Fruit fly (Drosophila melanogaster): ENCODE measurements around the gene Neu2.

Neu2 gene

DNA sequence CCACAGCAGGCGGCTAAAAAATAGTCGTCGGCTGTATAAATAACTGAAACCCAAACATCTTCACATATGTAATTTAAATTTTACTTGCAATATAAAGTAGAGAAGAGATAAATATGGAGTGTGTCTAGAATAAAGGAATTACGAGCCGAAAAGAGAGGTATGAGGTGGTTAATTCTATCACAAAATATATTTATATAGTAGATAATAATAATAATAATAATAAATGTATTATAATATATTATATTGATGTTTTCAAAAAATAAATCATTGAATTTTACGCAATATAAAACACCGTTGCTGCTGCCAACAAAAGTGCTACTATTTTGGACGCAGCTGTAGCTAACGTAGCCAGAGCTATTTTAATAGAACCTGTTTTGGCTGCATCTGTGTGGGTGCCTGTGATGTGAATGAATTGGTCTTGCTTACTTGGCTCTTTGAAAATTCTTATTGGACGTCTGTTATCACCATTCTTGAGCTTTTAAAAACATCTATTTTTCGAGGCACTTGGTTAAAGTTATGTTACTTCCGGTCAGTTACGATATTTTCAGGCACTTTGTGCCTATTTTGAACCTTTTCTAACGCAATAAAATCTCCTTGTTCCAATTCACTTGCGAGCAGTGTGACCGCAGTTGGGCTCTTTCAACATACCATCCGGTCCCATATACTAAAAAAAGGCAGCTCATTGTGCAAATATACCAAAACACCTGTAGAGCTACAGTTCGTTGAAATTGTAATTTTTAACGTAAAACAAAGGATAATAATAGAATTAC is 6.7 kb upstream of the Neu2 start, which contains the start of gene Hr78 (continued):
- TF ChIP-seq CG6792 (GFP tag; optimal IDR thresholded peaks at IDR 0.05) = peak; percentile 76
- TF ChIP-seq lz (GFP tag; optimal IDR thresholded peaks at IDR 0.05) = peak; percentile 33
- peak; percentile 79 for TF ChIP-seq spab (GFP tag; optimal IDR thresholded peaks at IDR 0.05)
- no peak for TF ChIP-seq Sox102F (GFP tag; optimal IDR thresholded peaks at IDR 0.05)
- peak; percentile 92 for TF ChIP-seq CG32006 (GFP tag; optimal IDR thresholded peaks at IDR 0.05)
- TF ChIP-seq Blimp-1 (GFP tag; optimal IDR thresholded peaks at IDR 0.05) = peak; percentile 52
- peak; percentile 45 for TF ChIP-seq topi (GFP tag; optimal IDR thresholded peaks at IDR 0.05)
- no peak for TF ChIP-seq Eip93F (GFP tag; optimal IDR thresholded peaks at IDR 0.05)
- peak; percentile 72 for TF ChIP-seq net (GFP tag; optimal IDR thresholded peaks at IDR 0.05)
- TF ChIP-seq dac (GFP tag; optimal IDR thresholded peaks at IDR 0.05) = no peak
- TF ChIP-seq Met (GFP tag; optimal IDR thresholded peaks at IDR 0.05) = peak; percentile 59
- peak; percentile 83 for TF ChIP-seq CG10631 (GFP tag; optimal IDR thresholded peaks at IDR 0.05)
- peak; percentile 59 for TF ChIP-seq vri (GFP tag; optimal IDR thresholded peaks at IDR 0.05)
- TF ChIP-seq CG8632 (GFP tag; optimal IDR thresholded peaks at IDR 0.05) = peak; percentile 91
- TF ChIP-seq esn (GFP tag; optimal IDR thresholded peaks at IDR 0.05) = peak; percentile 76
- TF ChIP-seq CG6276 (GFP tag; optimal IDR thresholded peaks at IDR 0.05) = peak; percentile 90
- TF ChIP-seq achi (GFP tag; optimal IDR thresholded peaks at IDR 0.05) = peak; percentile 88
- peak; percentile 80 for TF ChIP-seq dsx (GFP tag; optimal IDR thresholded peaks at IDR 0.05; ENCODE audit: poor library complexity, severe bottlenecking)
- TF ChIP-seq CG6163 (GFP tag; IDR thresholded peaks at IDR 0.05) = peak; percentile 72
- peak; percentile 48 for TF ChIP-seq fd59A (GFP tag; optimal IDR thresholded peaks at IDR 0.05)
- TF ChIP-seq Sox15 (GFP tag; optimal IDR thresholded peaks at IDR 0.05) = peak; percentile 27
- TF ChIP-seq Ets21C (GFP tag; optimal IDR thresholded peaks at IDR 0.05) = peak; percentile 5
- peak; percentile 80 for TF ChIP-seq CG3032 (tag; optimal IDR thresholded peaks at IDR 0.05)
- peak; percentile 76 for TF ChIP-seq CG11762 (GFP tag; optimal IDR thresholded peaks at IDR 0.05; ENCODE audit: insufficient read depth)
- TF ChIP-seq CG9139 (GFP tag; optimal IDR thresholded peaks at IDR 0.05) = peak; percentile 57
- TF ChIP-seq Hr38 (GFP tag; optimal IDR thresholded peaks at IDR 0.05) = no peak
- TF ChIP-seq fkh (GFP tag; optimal IDR thresholded peaks at IDR 0.05) = peak; percentile 28
- TF ChIP-seq CG1621 (tag; optimal IDR thresholded peaks at IDR 0.05) = peak; percentile 36
- TF ChIP-seq Eip78C (GFP tag) = peak; percentile 89
- peak; percentile 91 for TF ChIP-seq CG8119 (GFP tag; IDR thresholded peaks at IDR 0.05)
- peak; percentile 89 for TF ChIP-seq CG34406 (GFP tag; optimal IDR thresholded peaks at IDR 0.05)
- peak; percentile 60 for TF ChIP-seq Lpt (GFP tag; optimal IDR thresholded peaks at IDR 0.05)
- TF ChIP-seq CG11294 (GFP tag; IDR thresholded peaks at IDR 0.05) = peak; percentile 53; the same call in 1 of the 2 replicates
- TF ChIP-seq salr (GFP tag; optimal IDR thresholded peaks at IDR 0.05) = no peak
- peak; percentile 82 for TF ChIP-seq Ets96B (tag; optimal IDR thresholded peaks at IDR 0.05)
- no peak for TF ChIP-seq Hr39 (GFP tag; optimal IDR thresholded peaks at IDR 0.05)
- TF ChIP-seq svp (GFP tag) = no peak
- TF ChIP-seq cyc (GFP tag; optimal IDR thresholded peaks at IDR 0.05) = peak; percentile 29
- peak; percentile 29 for TF ChIP-seq pdm3 (GFP tag; optimal IDR thresholded peaks at IDR 0.05)
- TF ChIP-seq fd85E (GFP tag; optimal IDR thresholded peaks at IDR 0.05) = peak; percentile 10
- TF ChIP-seq CG11902 (GFP tag; optimal IDR thresholded peaks at IDR 0.05) = peak; percentile 42
- TF ChIP-seq CG8319 (GFP tag; optimal IDR thresholded peaks at IDR 0.05) = peak; percentile 44
- no peak for TF ChIP-seq Smox (GFP tag; optimal IDR thresholded peaks at IDR 0.05)
- TF ChIP-seq Sox14 (GFP tag; optimal IDR thresholded peaks at IDR 0.05) = peak; percentile 85

Data from whole organism, prepupa.